Fruit fly (Drosophila melanogaster): ENCODE results near the gene Anp.
A peak's percentile ranks its signal among the peaks of the same experiment; 100 is the strongest.

The Anp gene

DNA sequence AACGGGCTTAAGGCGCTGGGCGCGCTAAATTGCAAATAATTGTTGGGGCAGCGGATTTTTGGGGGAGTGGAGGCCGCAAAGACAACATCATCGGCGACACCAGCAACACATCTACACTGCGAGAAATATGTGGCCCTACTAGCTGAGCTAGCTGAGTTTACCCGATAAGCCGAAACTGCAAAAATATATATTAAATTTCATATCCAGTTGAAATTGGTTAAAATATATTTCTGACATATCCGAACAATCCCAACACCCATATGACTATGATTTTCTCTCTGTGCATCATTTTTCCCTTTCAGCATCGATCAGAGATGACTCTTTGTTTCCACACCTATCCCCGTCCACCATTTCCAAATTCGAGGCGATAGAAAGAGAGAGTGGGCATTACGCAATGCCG, 19.9 kb upstream of the Anp start (continued):
- TF ChIP-seq sna (GFP tag; IDR thresholded peaks at IDR 0.05; ENCODE audit: partially characterized antibody) (no peak), CG34422 (GFP tag; IDR thresholded peaks at IDR 0.05) (peak; percentile 82), CoRest (tag; optimal IDR thresholded peaks at IDR 0.05) (peak; percentile 70), CG15696 (tag; optimal IDR thresholded peaks at IDR 0.05) (peak; percentile 18), wdn (GFP tag; IDR thresholded peaks at IDR 0.05) (peak; percentile 41; the same call in 1 of the 2 replicates), CG34376 (GFP tag; optimal IDR thresholded peaks at IDR 0.05) (no peak), ranshi (GFP tag; IDR thresholded peaks at IDR 0.05) (peak; percentile 86), stwl (tag; optimal IDR thresholded peaks at IDR 0.05) (no peak), org-1 (GFP tag; optimal IDR thresholded peaks at IDR 0.05) (peak; percentile 53), ro (GFP tag; IDR thresholded peaks at IDR 0.05) (peak; percentile 67), CrebB (tag; optimal IDR thresholded peaks at IDR 0.05) (peak; percentile 15), prd (optimal IDR thresholded peaks at IDR 0.05) (no peak), prd (GFP tag; IDR thresholded peaks at IDR 0.05) (peak; percentile 88), dmrt11E (tag; optimal IDR thresholded peaks at IDR 0.05) (peak; percentile 48), CG17361 (GFP tag; IDR thresholded peaks at IDR 0.05) (peak; percentile 77; the same call in 2 of the 3 replicates), Meics (GFP tag; optimal IDR thresholded peaks at IDR 0.05) (peak; percentile 66), CG17186 (GFP tag; optimal IDR thresholded peaks at IDR 0.05) (no peak), CG10366 (GFP tag; IDR thresholded peaks at IDR 0.05) (peak; percentile 78), tx (GFP tag; optimal IDR thresholded peaks at IDR 0.05) (peak; percentile 4), CG11247 (GFP tag; IDR thresholded peaks at IDR 0.05) (peak; percentile 67), CG7357 (GFP tag; IDR thresholded peaks at IDR 0.05) (peak; percentile 64; the same call in 2 of the 3 replicates), MTF-1 (GFP tag; optimal IDR thresholded peaks at IDR 0.05; ENCODE audit: borderline replicate concordance) (no peak), Bdp1 (GFP tag; optimal IDR thresholded peaks at IDR 0.05) (peak; percentile 43), Sry-δ (GFP tag; optimal IDR thresholded peaks at IDR 0.05) (no peak), CG10979 (tag; optimal IDR thresholded peaks at IDR 0.05) (peak; percentile 74), emc (GFP tag; optimal IDR thresholded peaks at IDR 0.05) (peak; percentile 26), trh (GFP tag; optimal IDR thresholded peaks at IDR 0.05) (peak; percentile 24), vfl (GFP tag; optimal IDR thresholded peaks at IDR 0.05) (no peak), Neu2 (GFP tag; optimal IDR thresholded peaks at IDR 0.05; ENCODE audit: borderline replicate concordance) (no peak), Vsx1 (GFP tag; optimal IDR thresholded peaks at IDR 0.05) (peak; percentile 66), ham (GFP tag; IDR thresholded peaks at IDR 0.05) (no peak), CG10565 (GFP tag; optimal IDR thresholded peaks at IDR 0.05) (no peak), unpg (GFP tag; optimal IDR thresholded peaks at IDR 0.05) (peak; percentile 79), CG7556 (GFP tag; optimal IDR thresholded peaks at IDR 0.05) (peak; percentile 54), HLH4C (GFP tag; IDR thresholded peaks at IDR 0.05; ENCODE audit: partially characterized antibody) (no peak), CG7372 (GFP tag; IDR thresholded peaks at IDR 0.05) (peak; percentile 78), CG32767 (GFP tag; IDR thresholded peaks at IDR 0.05) (peak; percentile 67), D (optimal IDR thresholded peaks at IDR 0.05) (no peak), D (GFP tag; optimal IDR thresholded peaks at IDR 0.05) (peak; percentile 73), grau (tag; optimal IDR thresholded peaks at IDR 0.05) (peak; percentile 67), Taf1 (GFP tag; IDR thresholded peaks at IDR 0.05) (peak; percentile 65), zen (tag; optimal IDR thresholded peaks at IDR 0.05) (peak; percentile 43), tll (GFP tag; optimal IDR thresholded peaks at IDR 0.05) (no peak), Xbp1 (GFP tag; optimal IDR thresholded peaks at IDR 0.05) (peak; percentile 76), jumu (GFP tag; optimal IDR thresholded peaks at IDR 0.05) (peak; percentile 20), unc-4 (GFP tag; IDR thresholded peaks at IDR 0.05; ENCODE audit: partially characterized antibody) (no peak), CG6175 (GFP tag; IDR thresholded peaks at IDR 0.05) (no peak), Camta (GFP tag; optimal IDR thresholded peaks at IDR 0.05) (no peak), CG15073 (GFP tag; optimal IDR thresholded peaks at IDR 0.05) (no peak), CG8290 (GFP tag; optimal IDR thresholded peaks at IDR 0.05) (no peak), CG8290 (tag; optimal IDR thresholded peaks at IDR 0.05) (peak in 1 of 2 experiments; percentile 82), HLH3B (GFP tag; IDR thresholded peaks at IDR 0.05) (peak; percentile 83)
